Fruit fly (Drosophila melanogaster): Measurements from ENCODE around the gene Grip71.

The Grip71 gene

DNA sequence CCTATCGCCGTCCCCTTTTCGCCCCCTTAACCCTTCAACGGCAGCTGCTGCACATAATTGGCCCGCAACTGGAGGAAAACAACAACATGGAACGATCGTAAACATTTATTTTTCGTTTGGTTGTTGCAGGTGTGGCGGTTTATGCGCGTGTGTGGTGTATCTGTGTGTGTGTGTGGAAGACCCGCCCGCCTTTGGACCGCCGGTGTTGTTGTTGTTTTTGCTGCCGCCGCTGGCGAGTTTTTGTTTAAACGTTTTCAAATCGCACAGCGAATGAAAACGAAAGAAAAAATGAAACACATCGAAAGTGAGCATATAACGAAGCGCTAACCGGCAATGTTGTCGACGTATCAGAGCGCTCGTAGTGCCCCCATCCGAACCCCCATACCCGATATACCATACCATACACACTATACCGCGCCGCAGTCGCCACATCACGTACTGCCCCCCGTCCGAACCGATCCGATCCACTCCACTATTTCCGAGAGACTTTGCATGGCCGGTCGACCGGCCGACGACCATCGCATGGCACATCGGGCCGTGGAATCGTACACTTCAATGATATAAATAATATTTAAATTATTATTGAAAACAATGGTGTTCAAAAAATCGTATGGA lies 27.0 kb downstream of the Grip71 start (continued):
- no peak for TF ChIP-seq CG12155 (GFP tag; optimal IDR thresholded peaks at IDR 0.05)
- no peak for TF ChIP-seq sna (GFP tag; IDR thresholded peaks at IDR 0.05; ENCODE audit: partially characterized antibody)
- TF ChIP-seq MESR4 (GFP tag; optimal IDR thresholded peaks at IDR 0.05) = no peak
- no peak for TF ChIP-seq CG33557 (GFP tag; optimal IDR thresholded peaks at IDR 0.05)
- TF ChIP-seq YL-1 (GFP tag; optimal IDR thresholded peaks at IDR 0.05) = no peak
- TF ChIP-seq Rx (GFP tag; IDR thresholded peaks at IDR 0.05) = no peak
- no peak for TF ChIP-seq tgo (GFP tag; IDR thresholded peaks at IDR 0.05)
- no peak for TF ChIP-seq CG10462 (GFP tag; optimal IDR thresholded peaks at IDR 0.05)
- TF ChIP-seq aop (GFP tag; IDR thresholded peaks at IDR 0.05) = no peak
- no peak for TF ChIP-seq CG8944 (GFP tag; optimal IDR thresholded peaks at IDR 0.05)
- peak; percentile 59 for TF ChIP-seq Kr (GFP tag; optimal IDR thresholded peaks at IDR 0.05)
- no peak for TF ChIP-seq E2f1 (GFP tag; IDR thresholded peaks at IDR 0.05)
- TF ChIP-seq crol (GFP tag; IDR thresholded peaks at IDR 0.05) = peak; percentile 71
- TF ChIP-seq chinmo (GFP tag; IDR thresholded peaks at IDR 0.05; ENCODE audit: partially characterized antibody) = 0 out of 4 replicates have a peak, but pooled peaks have one; percentile 43
- TF ChIP-seq CG17328 (GFP tag; IDR thresholded peaks at IDR 0.05) = no peak
- peak; percentile 97 for TF ChIP-seq Nf-YB (GFP tag; optimal IDR thresholded peaks at IDR 0.05)
- 0 out of 2 replicates have a peak, but pooled peaks have one; percentile 15 for TF ChIP-seq Drgx (GFP tag; IDR thresholded peaks at IDR 0.05)
- no peak for TF ChIP-seq CTCF (GFP tag; optimal IDR thresholded peaks at IDR 0.05)
- TF ChIP-seq CG13296 (GFP tag; optimal IDR thresholded peaks at IDR 0.05) = no peak
- no peak for TF ChIP-seq PHDP (tag; optimal IDR thresholded peaks at IDR 0.05)
- no peak for TF ChIP-seq az2 (GFP tag; optimal IDR thresholded peaks at IDR 0.05)
- no peak for TF ChIP-seq CG3281 (GFP tag; optimal IDR thresholded peaks at IDR 0.05)
- TF ChIP-seq CG13287 (GFP tag; IDR thresholded peaks at IDR 0.05; ENCODE audit: partially characterized antibody) = 0 out of 2 replicates have a peak, but pooled peaks have one; percentile 20
- TF ChIP-seq Blimp-1 (GFP tag; optimal IDR thresholded peaks at IDR 0.05) = peak; percentile 14
- no peak for TF ChIP-seq CG14965 (GFP tag; optimal IDR thresholded peaks at IDR 0.05; ENCODE audit: borderline replicate concordance)
- no peak for TF ChIP-seq Mes4 (GFP tag; optimal IDR thresholded peaks at IDR 0.05)
- peak; percentile 91 for TF ChIP-seq CG13894 (tag; optimal IDR thresholded peaks at IDR 0.05)

DNA sequence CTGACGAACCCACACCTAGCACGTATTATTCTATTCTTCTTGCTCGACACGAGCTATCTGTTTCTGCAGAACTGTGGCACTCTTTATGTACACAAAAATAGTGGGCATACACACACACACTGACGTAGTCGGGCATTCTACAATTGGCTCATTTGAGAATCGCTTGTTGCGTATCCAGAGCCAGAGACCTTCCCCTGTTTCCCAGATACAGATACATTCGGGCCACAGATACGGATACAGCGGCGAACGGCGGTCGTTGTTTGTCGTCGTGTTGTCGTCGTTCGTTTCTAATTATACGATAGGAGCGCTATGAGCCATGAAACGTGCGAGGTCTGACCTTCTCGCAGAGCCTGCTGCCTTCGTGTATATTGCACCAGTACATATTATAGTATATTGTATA lies 28.6 kb downstream of the Grip71 start:
- TF ChIP-seq Spps (tag; optimal IDR thresholded peaks at IDR 0.05) = no peak
- TF ChIP-seq bsh (GFP tag; optimal IDR thresholded peaks at IDR 0.05) = no peak
- no peak for TF ChIP-seq kay (GFP tag; optimal IDR thresholded peaks at IDR 0.05)
- no peak for TF ChIP-seq Lhr (GFP tag; optimal IDR thresholded peaks at IDR 0.05)
- no peak for TF ChIP-seq Max (GFP tag; optimal IDR thresholded peaks at IDR 0.05)
- no peak for TF ChIP-seq sna (GFP tag; IDR thresholded peaks at IDR 0.05; ENCODE audit: partially characterized antibody)
- TF ChIP-seq odd (GFP tag; optimal IDR thresholded peaks at IDR 0.05) = no peak
- no peak for TF ChIP-seq CG18011 (GFP tag; optimal IDR thresholded peaks at IDR 0.05)
- TF ChIP-seq CG6175 (GFP tag; IDR thresholded peaks at IDR 0.05) = no peak
- TF ChIP-seq jigr1 (GFP tag; IDR thresholded peaks at IDR 0.05) = no peak
- TF ChIP-seq CG14667 (GFP tag; IDR thresholded peaks at IDR 0.05) = no peak
- TF ChIP-seq CG11696 (GFP tag; IDR thresholded peaks at IDR 0.05) = no peak
- TF ChIP-seq dati (GFP tag; IDR thresholded peaks at IDR 0.05) = no peak
- no peak for TF ChIP-seq BtbVII (GFP tag; optimal IDR thresholded peaks at IDR 0.05)
- no peak for TF ChIP-seq CG9215 (GFP tag; IDR thresholded peaks at IDR 0.05)
- peak; percentile 86 for TF ChIP-seq CG12769 (tag; optimal IDR thresholded peaks at IDR 0.05)
- TF ChIP-seq CG11723 (GFP tag; optimal IDR thresholded peaks at IDR 0.05) = no peak
- TF ChIP-seq row (GFP tag; IDR thresholded peaks at IDR 0.05) = no peak
- no peak for TF ChIP-seq eyg (GFP tag; optimal IDR thresholded peaks at IDR 0.05)
- no peak for TF ChIP-seq Hr39 (optimal IDR thresholded peaks at IDR 0.05)
- peak; percentile 45 for TF ChIP-seq jing (GFP tag; optimal IDR thresholded peaks at IDR 0.05)
- no peak for TF ChIP-seq CG13123 (GFP tag; optimal IDR thresholded peaks at IDR 0.05)
- no peak for TF ChIP-seq pita (GFP tag; optimal IDR thresholded peaks at IDR 0.05)
- TF ChIP-seq Sox102F (GFP tag; optimal IDR thresholded peaks at IDR 0.05) = no peak
- TF ChIP-seq bcd (GFP tag; optimal IDR thresholded peaks at IDR 0.05) = no peak
- no peak for TF ChIP-seq fu2 (GFP tag; optimal IDR thresholded peaks at IDR 0.05)
